Worm (Caenorhabditis elegans) whole organism, midembryonic: ENCODE data around the gene C38D4.7.

Source experiments
- flt-1 ChIP-seq: fragments of 200-800 bp; sonication (Bioruptor generic); IDR thresholded peaks from 2 replicates; pipeline ENCODE4 v1.3.6; 2022; ENCODE audit warnings: missing genetic modification characterization, missing compliant biosample characterization
- ref-1 ChIP-seq: fragments of 200-800 bp; sonication (Bioruptor generic); conservative IDR thresholded peaks from 2 replicates; pipeline ENCODE4 v1.3.6; 2022; ENCODE audit warnings: missing genetic modification reagents, missing genetic modification characterization, missing compliant biosample characterization
- ztf-23 ChIP-seq: fragments of 200-800 bp; sonication (Bioruptor generic); IDR thresholded peaks from 2 replicates; pipeline ENCODE4 v1.3.6; 2022; ENCODE audit warnings: missing genetic modification reagents, missing genetic modification characterization, missing compliant biosample characterization

DNA sequence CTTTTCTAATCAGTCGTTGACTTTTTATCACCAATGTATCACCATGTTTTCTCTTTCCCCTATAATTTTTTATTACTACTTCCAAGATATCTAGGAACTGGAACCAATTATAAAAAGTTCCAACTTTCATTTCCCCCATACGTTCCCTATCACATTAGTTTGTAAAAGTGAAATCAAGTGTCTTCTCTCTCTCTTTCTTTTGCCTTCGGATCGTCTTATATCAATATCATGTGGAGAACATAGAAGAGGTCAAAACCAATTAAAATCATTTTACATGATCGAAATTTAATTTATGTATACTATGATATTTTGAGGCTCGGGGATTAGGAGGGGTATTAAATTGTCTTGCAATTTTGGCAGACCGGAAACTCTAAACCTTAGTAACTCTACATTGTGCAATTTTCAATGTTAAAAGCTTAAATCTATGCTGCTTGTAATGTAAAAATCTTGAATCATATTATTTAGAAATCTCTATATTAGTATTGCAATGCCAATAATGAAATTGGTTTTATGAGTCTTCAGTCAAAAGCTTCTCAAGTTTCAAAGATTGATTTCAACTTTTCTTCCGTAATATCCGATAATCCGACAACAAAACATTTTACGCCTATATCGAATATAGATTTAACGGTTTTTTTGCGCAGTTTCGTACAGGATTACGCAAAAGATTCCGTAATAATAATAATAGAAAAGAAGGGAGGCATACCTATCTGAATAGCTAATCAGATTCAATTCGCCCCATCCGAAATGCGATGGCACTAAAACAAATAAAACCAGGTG is 43.0 kb downstream of the C38D4.7 start:
- no peak for TF ChIP-seq ref-1 (GFP tag; lab: Robert Waterston, UW)
- TF ChIP-seq ztf-23 (GFP tag; lab: Robert Waterston, UW): no peak
- TF ChIP-seq flt-1: no peak
